Fruit fly (Drosophila melanogaster) whole organism, embryonic: ENCODE results near the gene Ino80.

ENCODE experiments used
- Atf3 ChIP-seq: fragments of 200-800 bp; sonication (Bioruptor generic); optimal IDR thresholded peaks from 3 replicates; lab custom pipeline; 2016; ENCODE audit warnings: missing biosample characterization, missing genetic modification characterization
- BEAF-32 ChIP-seq: fragments of 200-800 bp; sonication (Bioruptor generic); optimal IDR thresholded peaks from 3 replicates; lab custom pipeline; 2017; ENCODE audit warnings: missing biosample characterization, missing genetic modification characterization, mild to moderate bottlenecking, moderate library complexity, missing genetic modification reagents
- BtbVII ChIP-seq: fragments of 200-800 bp; sonication (Bioruptor generic); optimal IDR thresholded peaks from 3 replicates; lab custom pipeline; 2017; ENCODE audit warnings: missing biosample characterization, mild to moderate bottlenecking, missing genetic modification characterization
- CG11696 ChIP-seq: fragments of 200-800 bp; sonication (Bioruptor generic); IDR thresholded peaks from 2 replicates; pipeline ENCODE4 v1.3.6; 2022; ENCODE audit warnings: missing biosample characterization, missing genetic modification characterization
- CG12219 ChIP-seq: fragments of 200-800 bp; sonication (Bioruptor generic); optimal IDR thresholded peaks from 3 replicates; lab custom pipeline; 2018; ENCODE audit warnings: missing biosample characterization, mild to moderate bottlenecking, missing genetic modification characterization
- CG12299 ChIP-seq: fragments of 200-800 bp; sonication (Bioruptor generic); optimal IDR thresholded peaks from 2 replicates; lab custom pipeline; 2018; ENCODE audit warnings: missing biosample characterization, mild to moderate bottlenecking, missing genetic modification characterization
- CG13624 ChIP-seq: fragments of 200-800 bp; sonication (Bioruptor generic); optimal IDR thresholded peaks from 2 replicates; lab custom pipeline; 2016; ENCODE audit warnings: missing biosample characterization, missing genetic modification characterization
- CG1647 ChIP-seq: fragments of 200-800 bp; sonication (Bioruptor generic); optimal IDR thresholded peaks from 3 replicates; lab custom pipeline; 2016; ENCODE audit warnings: missing biosample characterization, missing genetic modification characterization
- CG16779 ChIP-seq: fragments of 200-800 bp; sonication (Bioruptor generic); IDR thresholded peaks from 2 replicates; pipeline ENCODE4 v1.3.6; 2022; ENCODE audit warnings: missing biosample characterization, missing genetic modification characterization
- CG17385 ChIP-seq: fragments of 200-800 bp; sonication (Bioruptor generic); optimal IDR thresholded peaks from 3 replicates; lab custom pipeline; 2018; ENCODE audit warnings: missing biosample characterization, mild to moderate bottlenecking, missing genetic modification characterization
- CG18619 ChIP-seq: fragments of 200-800 bp; sonication (Bioruptor generic); optimal IDR thresholded peaks from 3 replicates; lab custom pipeline; 2017; ENCODE audit warnings: missing biosample characterization, mild to moderate bottlenecking, missing genetic modification characterization
- CG2875 ChIP-seq: fragments of 200-800 bp; sonication (Bioruptor generic); optimal IDR thresholded peaks from 2 replicates; lab custom pipeline; 2017; ENCODE audit warnings: missing biosample characterization, mild to moderate bottlenecking, missing genetic modification characterization, missing genetic modification reagents
- CG31388 ChIP-seq: fragments of 200-800 bp; sonication (Bioruptor generic); optimal IDR thresholded peaks from 2 replicates; lab custom pipeline; 2016; ENCODE audit warnings: missing biosample characterization, missing genetic modification characterization
- CG34376 ChIP-seq: fragments of 200-800 bp; sonication (Bioruptor generic); optimal IDR thresholded peaks from 2 replicates; lab custom pipeline; 2018; ENCODE audit warnings: missing biosample characterization, mild to moderate bottlenecking, missing genetic modification characterization
- CG5180 ChIP-seq: fragments of 200-800 bp; sonication (Bioruptor generic); optimal IDR thresholded peaks from 3 replicates; lab custom pipeline; 2017; ENCODE audit warnings: missing biosample characterization, missing genetic modification characterization, mild to moderate bottlenecking, moderate library complexity, missing genetic modification reagents
- CG5953 ChIP-seq: fragments of 200-800 bp; sonication (Bioruptor generic); IDR thresholded peaks from 2 replicates; pipeline ENCODE4 v1.3.6; 2022; ENCODE audit warnings: missing biosample characterization, missing genetic modification characterization
- CG6254 ChIP-seq: fragments of 200-800 bp; sonication (Bioruptor generic); optimal IDR thresholded peaks from 3 replicates; lab custom pipeline; 2017; ENCODE audit warnings: mild to moderate bottlenecking, missing biosample characterization, missing genetic modification reagents, missing genetic modification characterization
- CG7839 ChIP-seq: fragments of 200-800 bp; sonication (Bioruptor generic); optimal IDR thresholded peaks from 3 replicates; lab custom pipeline; 2018; ENCODE audit warnings: missing biosample characterization, mild to moderate bottlenecking, missing genetic modification characterization, moderate library complexity
- CTCF ChIP-seq: fragments of 200-800 bp; sonication (Bioruptor generic); optimal IDR thresholded peaks from 2 replicates; lab custom pipeline; 2017; ENCODE audit warnings: missing biosample characterization, mild to moderate bottlenecking, missing genetic modification characterization, moderate library complexity
- D19B ChIP-seq: fragments of 200-800 bp; sonication (Bioruptor generic); optimal IDR thresholded peaks from 2 replicates; lab custom pipeline; 2017; ENCODE audit warnings: missing biosample characterization, mild to moderate bottlenecking, missing genetic modification characterization
- E2f1 ChIP-seq: fragments of 200-800 bp; sonication (Bioruptor generic); IDR thresholded peaks from 2 replicates; pipeline ENCODE4 v1.3.6; 2022; ENCODE audit warnings: missing biosample characterization, missing genetic modification characterization
- GATAe ChIP-seq: fragments of 200-800 bp; sonication (Bioruptor generic); conservative IDR thresholded peaks from 2 replicates; pipeline ENCODE4 v1.3.6; 2022; ENCODE audit warnings: missing biosample characterization, missing genetic modification characterization
- HLHmδ ChIP-seq: fragments of 200-800 bp; sonication (Bioruptor generic); optimal IDR thresholded peaks from 2 replicates; lab custom pipeline; 2018; ENCODE audit warnings: missing biosample characterization, mild to moderate bottlenecking, missing genetic modification characterization, moderate library complexity
- Mad ChIP-seq: fragments of 200-800 bp; sonication (Bioruptor generic); optimal IDR thresholded peaks from 2 replicates; lab custom pipeline; 2016; ENCODE audit warnings: missing biosample characterization, missing genetic modification characterization
- Mrtf ChIP-seq: fragments of 200-800 bp; sonication (Bioruptor generic); IDR thresholded peaks from 3 replicates; pipeline ENCODE4 v1.3.6; 2022; ENCODE audit warnings: missing biosample characterization, missing genetic modification characterization
- Oaz ChIP-seq: fragments of 200-800 bp; sonication (Bioruptor generic); IDR thresholded peaks from 2 replicates; pipeline ENCODE4 v1.3.6; 2022; ENCODE audit warnings: missing biosample characterization, missing genetic modification characterization
- Rfx ChIP-seq: fragments of 200-800 bp; sonication (Bioruptor generic); IDR thresholded peaks from 2 replicates; pipeline ENCODE4 v1.3.6; 2022; ENCODE audit warnings: missing biosample characterization, missing genetic modification characterization
- Sry-δ ChIP-seq: fragments of 200-800 bp; sonication (Bioruptor generic); optimal IDR thresholded peaks from 2 replicates; lab custom pipeline; 2016; ENCODE audit warnings: missing biosample characterization, missing genetic modification characterization
- Taf1 ChIP-seq: fragments of 200-800 bp; sonication (Bioruptor generic); IDR thresholded peaks from 2 replicates; pipeline ENCODE4 v1.3.6; 2022; ENCODE audit warnings: missing biosample characterization, missing genetic modification characterization
- Tbp ChIP-seq: fragments of >200 bp; optimal IDR thresholded peaks from 2 replicates; lab custom pipeline; 2018; ENCODE audit warnings: missing biosample characterization, missing genetic modification characterization
- ase ChIP-seq: fragments of 200-800 bp; sonication (Bioruptor generic); IDR thresholded peaks from 3 replicates; pipeline ENCODE4 v1.3.6; 2022; ENCODE audit warnings: missing biosample characterization, missing genetic modification characterization
- bigmax ChIP-seq: fragments of 200-800 bp; sonication (Bioruptor generic); optimal IDR thresholded peaks from 2 replicates; lab custom pipeline; 2018; ENCODE audit warnings: missing biosample characterization, mild to moderate bottlenecking, missing genetic modification characterization
- cato ChIP-seq: fragments of 200-800 bp; sonication (Bioruptor generic); optimal IDR thresholded peaks from 2 replicates; lab custom pipeline; 2016; ENCODE audit warnings: missing biosample characterization, missing genetic modification characterization, borderline replicate concordance
- disco-r ChIP-seq: fragments of 200-800 bp; sonication (Bioruptor generic); optimal IDR thresholded peaks from 2 replicates; lab custom pipeline; 2016; ENCODE audit warnings: missing biosample characterization, missing genetic modification characterization
- gcm ChIP-seq: fragments of 200-800 bp; sonication (Bioruptor generic); optimal IDR thresholded peaks from 2 replicates; lab custom pipeline; 2019; ENCODE audit warnings: missing biosample characterization, mild to moderate bottlenecking, missing genetic modification characterization, moderate library complexity
- gcm2 ChIP-seq: fragments of 200-800 bp; sonication (Bioruptor generic); optimal IDR thresholded peaks from 2 replicates; lab custom pipeline; 2016; ENCODE audit warnings: missing biosample characterization, missing genetic modification characterization
- grau ChIP-seq: fragments of 200-800 bp; optimal IDR thresholded peaks from 3 replicates; lab custom pipeline; 2019; ENCODE audit warnings: missing biosample characterization, mild to moderate bottlenecking, missing genetic modification characterization, moderate library complexity
- gsb ChIP-seq: fragments of 200-800 bp; sonication (Bioruptor generic); IDR thresholded peaks from 2 replicates; pipeline ENCODE4 v1.3.6; 2022; ENCODE audit warnings: missing biosample characterization, missing genetic modification characterization
- gt ChIP-seq: fragments of 200-800 bp; sonication (Bioruptor generic); IDR thresholded peaks from 2 replicates; pipeline ENCODE4 v1.3.6; 2022; ENCODE audit warnings: missing biosample characterization, missing genetic modification characterization
- h ChIP-seq: fragments of >200 bp; optimal IDR thresholded peaks from 2 replicates; lab custom pipeline; 2017
- jumu ChIP-seq: fragments of 200-800 bp; sonication (Bioruptor generic); optimal IDR thresholded peaks from 3 replicates; lab custom pipeline; 2016; ENCODE audit warnings: missing biosample characterization, missing genetic modification characterization
- kay ChIP-seq: fragments of 200-800 bp; sonication (Bioruptor generic); optimal IDR thresholded peaks from 2 replicates; lab custom pipeline; 2016; ENCODE audit warnings: missing biosample characterization, missing genetic modification characterization
- lab ChIP-seq: fragments of 200-800 bp; sonication (Bioruptor generic); optimal IDR thresholded peaks from 3 replicates; lab custom pipeline; 2017; ENCODE audit warnings: missing biosample characterization, missing genetic modification characterization, mild to moderate bottlenecking, moderate library complexity, missing genetic modification reagents
- peb ChIP-seq: fragments of 200-800 bp; sonication (Bioruptor generic); IDR thresholded peaks from 2 replicates; pipeline ENCODE4 v1.3.6; 2022; ENCODE audit warnings: missing biosample characterization, missing genetic modification characterization
- pros ChIP-seq: fragments of 200-800 bp; sonication (Bioruptor generic); optimal IDR thresholded peaks from 3 replicates; lab custom pipeline; 2019; ENCODE audit warnings: missing biosample characterization, mild to moderate bottlenecking, missing genetic modification characterization, moderate library complexity
- repo ChIP-seq: fragments of 200-800 bp; sonication (Bioruptor generic); optimal IDR thresholded peaks from 2 replicates; lab custom pipeline; 2016; ENCODE audit warnings: missing biosample characterization, missing genetic modification characterization
- sr ChIP-seq: fragments of 200-800 bp; sonication (Bioruptor generic); IDR thresholded peaks from 3 replicates; pipeline ENCODE4 v1.3.6; 2022; ENCODE audit warnings: missing biosample characterization, missing genetic modification characterization
- tna ChIP-seq: fragments of 200-800 bp; sonication (Bioruptor generic); IDR thresholded peaks from 2 replicates; pipeline ENCODE4 v1.3.6; 2022; ENCODE audit warnings: missing biosample characterization, missing genetic modification characterization; ENCODE audit not compliant: partially characterized antibody
- trh ChIP-seq: fragments of 200-800 bp; sonication (Bioruptor generic); optimal IDR thresholded peaks from 2 replicates; lab custom pipeline; 2016; ENCODE audit warnings: missing biosample characterization, missing genetic modification characterization
- twi ChIP-seq: fragments of 200-800 bp; optimal IDR thresholded peaks from 2 replicates; lab custom pipeline; 2019; ENCODE audit warnings: missing biosample characterization, mild to moderate bottlenecking, missing genetic modification characterization, moderate library complexity
- usp ChIP-seq: fragments of >200 bp; optimal IDR thresholded peaks from 2 replicates; lab custom pipeline; 2017; ENCODE audit warnings: missing biosample characterization, missing genetic modification characterization
- vfl ChIP-seq: fragments of 200-800 bp; sonication (Bioruptor generic); optimal IDR thresholded peaks from 2 replicates; lab custom pipeline; 2016; ENCODE audit warnings: missing biosample characterization, missing genetic modification characterization
- vvl ChIP-seq: fragments of 200-800 bp; sonication (Bioruptor generic); IDR thresholded peaks from 2 replicates; pipeline ENCODE4 v1.3.6; 2022; ENCODE audit warnings: missing biosample characterization, missing genetic modification characterization

Ino80 gene

dm6 chr3R:19403096-19403515 lies at the start of gene Ino80, which contains the start of gene Aptx (continued):
- TF ChIP-seq Mad (GFP tag; lab: Kevin White, UChicago) (peak; percentile 94), tna (GFP tag; lab: Robert Waterston, UW) (peak; percentile 88), CG31388 (GFP tag; lab: Kevin White, UChicago) (peak; percentile 85), h (lab: Kevin White, UChicago) (no peak), grau (tag; lab: Kevin White, UChicago) (peak; percentile 93), cato (GFP tag; lab: Kevin White, UChicago) (peak; percentile 93), twi (tag; lab: Kevin White, UChicago) (peak; percentile 93), CG2875 (GFP tag; lab: Kevin White, UChicago) (peak; percentile 69), CG16779 (GFP tag; lab: Robert Waterston, UW) (peak; percentile 72), CG1647 (GFP tag; lab: Kevin White, UChicago) (peak; percentile 94), CG34376 (GFP tag; lab: Kevin White, UChicago) (peak; percentile 73), ase (peak; percentile 92), GATAe (GFP tag; lab: Robert Waterston, UW) (peak; percentile 76; the same call in 1 of the 2 replicates), D19B (GFP tag; lab: Kevin White, UChicago) (peak; percentile 81), CG7839 (tag; lab: Kevin White, UChicago) (peak; percentile 94), CG5953 (peak; percentile 85), Sry-δ (GFP tag; lab: Kevin White, UChicago) (peak; percentile 94), vvl (GFP tag; lab: Robert Waterston, UW) (peak; percentile 97), BEAF-32 (peak; percentile 97), Mrtf (GFP tag; lab: Robert Waterston, UW) (peak; percentile 90), CG6254 (GFP tag; lab: Kevin White, UChicago) (peak; percentile 73), trh (peak; percentile 90), Oaz (GFP tag; lab: Robert Waterston, UW) (peak; percentile 81), CG12219 (GFP tag; lab: Kevin White, UChicago) (peak; percentile 73), CG11696 (GFP tag; lab: Robert Waterston, UW) (peak; percentile 59), repo (GFP tag; lab: Kevin White, UChicago) (peak; percentile 77), HLHmδ (GFP tag; lab: Kevin White, UChicago) (no peak), vfl (GFP tag; lab: Kevin White, UChicago) (peak; percentile 90), Tbp (GFP tag; lab: Kevin White, UChicago) (no peak), gcm (no peak), pros (GFP tag; lab: Kevin White, UChicago) (peak; percentile 20), Rfx (GFP tag; lab: Robert Waterston, UW) (peak; percentile 95), peb (GFP tag; lab: Robert Waterston, UW) (peak; percentile 88), CTCF (GFP tag; lab: Kevin White, UChicago) (peak; percentile 58), CG5180 (GFP tag; lab: Kevin White, UChicago) (no peak), sr (peak; percentile 49; the same call in 1 of the 3 replicates), gsb (GFP tag; lab: Robert Waterston, UW) (peak; percentile 68), CG18619 (peak; percentile 91), disco-r (GFP tag; lab: Kevin White, UChicago) (peak; percentile 81), gt (GFP tag; lab: Robert Waterston, UW) (peak; percentile 87), BtbVII (GFP tag; lab: Kevin White, UChicago) (peak; percentile 74), usp (GFP tag; lab: Kevin White, UChicago) (no peak), Taf1 (GFP tag; lab: Robert Waterston, UW) (peak; percentile 86), jumu (GFP tag; lab: Kevin White, UChicago) (peak; percentile 95), lab (GFP tag; lab: Kevin White, UChicago) (peak; percentile 95), bigmax (GFP tag; lab: Kevin White, UChicago) (peak; percentile 54), E2f1 (GFP tag; lab: Robert Waterston, UW) (peak; percentile 93), Atf3 (peak; percentile 91), CG17385 (GFP tag; lab: Kevin White, UChicago) (peak; percentile 85), CG13624 (peak; percentile 95), gcm2 (peak; percentile 84), kay (peak; percentile 92), CG12299 (tag; lab: Kevin White, UChicago) (peak; percentile 79)
